Fruit fly (Drosophila melanogaster) whole organism, prepupa: Measurements from ENCODE around the gene MED10.
A peak's percentile ranks its signal among the peaks of the same experiment; 100 is the strongest.

Experiments used
- Blimp-1 ChIP-seq: fragments of 200-800 bp; sonication (Bioruptor generic); optimal IDR thresholded peaks from 3 replicates; lab custom pipeline; 2017; ENCODE audit warnings: missing biosample characterization, missing genetic modification characterization, mild to moderate bottlenecking, moderate library complexity, missing genetic modification reagents
- CG10631 ChIP-seq: fragments of 200-800 bp; sonication (Bioruptor generic); optimal IDR thresholded peaks from 2 replicates; lab custom pipeline; 2016; ENCODE audit warnings: missing biosample characterization, missing genetic modification characterization
- CG10669 ChIP-seq: fragments of 200-800 bp; sonication (Bioruptor generic); optimal IDR thresholded peaks from 3 replicates; lab custom pipeline; 2018; ENCODE audit warnings: missing biosample characterization, mild to moderate bottlenecking, missing genetic modification characterization, moderate library complexity
- CG11294 ChIP-seq: fragments of 200-800 bp; sonication (Bioruptor generic); IDR thresholded peaks from 2 replicates; pipeline ENCODE4 v1.3.6; 2022; ENCODE audit warnings: missing biosample characterization, missing genetic modification characterization
- CG11762 ChIP-seq: fragments of 200-800 bp; sonication (Bioruptor generic); optimal IDR thresholded peaks from 3 replicates; lab custom pipeline; 2016; ENCODE audit warnings: missing biosample characterization, missing genetic modification characterization; ENCODE audit not compliant: insufficient read depth
- CG11902 ChIP-seq: fragments of 200-800 bp; sonication (Bioruptor generic); optimal IDR thresholded peaks from 3 replicates; lab custom pipeline; 2016; ENCODE audit warnings: missing biosample characterization, missing genetic modification characterization
- CG15336 ChIP-seq: fragments of 200-800 bp; sonication (Bioruptor generic); IDR thresholded peaks from 2 replicates; pipeline ENCODE4 v1.3.6; 2022; ENCODE audit warnings: missing biosample characterization, missing genetic modification characterization
- CG1621 ChIP-seq: fragments of 200-800 bp; sonication (Bioruptor generic); optimal IDR thresholded peaks from 3 replicates; lab custom pipeline; 2018; ENCODE audit warnings: missing biosample characterization, mild to moderate bottlenecking, missing genetic modification characterization
- CG16779 ChIP-seq: fragments of 200-800 bp; sonication (Bioruptor generic); optimal IDR thresholded peaks from 3 replicates; lab custom pipeline; 2017; ENCODE audit warnings: missing biosample characterization, mild to moderate bottlenecking, missing genetic modification characterization
- CG3032 ChIP-seq: fragments of 200-800 bp; optimal IDR thresholded peaks from 2 replicates; lab custom pipeline; 2019; ENCODE audit warnings: missing biosample characterization, mild to moderate bottlenecking, missing genetic modification characterization, moderate library complexity
- CG32006 ChIP-seq: fragments of 200-800 bp; sonication (Bioruptor generic); optimal IDR thresholded peaks from 3 replicates; lab custom pipeline; 2017; ENCODE audit warnings: missing biosample characterization, mild to moderate bottlenecking, missing genetic modification characterization
- CG3919 ChIP-seq: fragments of 200-800 bp; sonication (Bioruptor generic); optimal IDR thresholded peaks from 3 replicates; lab custom pipeline; 2016; ENCODE audit warnings: missing biosample characterization, missing genetic modification characterization
- CG4318 ChIP-seq: fragments of 200-800 bp; sonication (Bioruptor generic); optimal IDR thresholded peaks from 3 replicates; lab custom pipeline; 2017; ENCODE audit warnings: missing biosample characterization, mild to moderate bottlenecking, missing genetic modification characterization
- CG6163 ChIP-seq: fragments of 200-800 bp; sonication (Bioruptor generic); IDR thresholded peaks from 3 replicates; pipeline ENCODE4 v1.3.6; 2022; ENCODE audit warnings: missing biosample characterization, missing genetic modification characterization
- CG6276 ChIP-seq: fragments of 200-800 bp; sonication (Bioruptor generic); optimal IDR thresholded peaks from 2 replicates; lab custom pipeline; 2017; ENCODE audit warnings: missing biosample characterization, mild to moderate bottlenecking, missing genetic modification characterization
- CG6792 ChIP-seq: fragments of 200-800 bp; sonication (Bioruptor generic); optimal IDR thresholded peaks from 3 replicates; lab custom pipeline; 2016; ENCODE audit warnings: missing biosample characterization, missing genetic modification characterization
- CG6808 ChIP-seq: fragments of 200-800 bp; sonication (Bioruptor generic); optimal IDR thresholded peaks from 3 replicates; lab custom pipeline; 2017; ENCODE audit warnings: missing biosample characterization, missing genetic modification characterization, mild to moderate bottlenecking, moderate library complexity, missing genetic modification reagents
- CG6854 ChIP-seq: fragments of 200-800 bp; sonication (Bioruptor generic); optimal IDR thresholded peaks from 2 replicates; lab custom pipeline; 2017; ENCODE audit warnings: missing biosample characterization, mild to moderate bottlenecking, missing genetic modification characterization
- CG8119 ChIP-seq: fragments of 200-800 bp; sonication (Bioruptor generic); IDR thresholded peaks from 3 replicates; pipeline ENCODE4 v1.3.6; 2022; ENCODE audit warnings: missing biosample characterization, missing genetic modification characterization
- CG9139 ChIP-seq: fragments of 200-800 bp; sonication (Bioruptor generic); optimal IDR thresholded peaks from 3 replicates; lab custom pipeline; 2017; ENCODE audit warnings: missing biosample characterization, mild to moderate bottlenecking, missing genetic modification characterization
- Eip78C ChIP-seq: fragments of 200-800 bp; sonication (Bioruptor generic); peaks from one replicate; lab custom pipeline; 2016; ENCODE audit warnings: missing biosample characterization, missing genetic modification characterization
- Ets21C ChIP-seq: fragments of 200-800 bp; sonication (Bioruptor generic); optimal IDR thresholded peaks from 3 replicates; lab custom pipeline; 2016; ENCODE audit warnings: missing biosample characterization, missing genetic modification characterization
- Ets96B ChIP-seq: fragments of 200-800 bp; optimal IDR thresholded peaks from 2 replicates; lab custom pipeline; 2019; ENCODE audit warnings: missing biosample characterization, mild to moderate bottlenecking, missing genetic modification characterization, moderate library complexity
- Gug ChIP-seq: fragments of 200-800 bp; sonication (Bioruptor generic); IDR thresholded peaks from 2 replicates; pipeline ENCODE4 v1.3.6; 2022; ENCODE audit warnings: missing biosample characterization, missing genetic modification characterization
- Hr38 ChIP-seq: sonication (Bioruptor generic); optimal IDR thresholded peaks from 2 replicates; lab custom pipeline; 2016; ENCODE audit warnings: missing biosample characterization, missing genetic modification characterization
- Hr39 ChIP-seq: fragments of 200-800 bp; sonication (Bioruptor generic); optimal IDR thresholded peaks from 2 replicates; lab custom pipeline; 2016; ENCODE audit warnings: missing biosample characterization, missing genetic modification characterization
- Hr4 ChIP-seq: fragments of 200-800 bp; sonication (Bioruptor generic); optimal IDR thresholded peaks from 3 replicates; lab custom pipeline; 2016; ENCODE audit warnings: missing biosample characterization, missing genetic modification characterization
- Lpt ChIP-seq: fragments of 200-800 bp; sonication (Bioruptor generic); optimal IDR thresholded peaks from 3 replicates; lab custom pipeline; 2016; ENCODE audit warnings: missing biosample characterization, missing genetic modification characterization
- Sox14 ChIP-seq: fragments of 200-800 bp; sonication (Bioruptor generic); optimal IDR thresholded peaks from 3 replicates; lab custom pipeline; 2016; ENCODE audit warnings: missing biosample characterization, missing genetic modification characterization
- Sox15 ChIP-seq: fragments of 200-800 bp; sonication (Bioruptor generic); optimal IDR thresholded peaks from 3 replicates; lab custom pipeline; 2016; ENCODE audit warnings: missing biosample characterization, missing genetic modification characterization
- achi ChIP-seq: fragments of 200-800 bp; sonication (Bioruptor generic); optimal IDR thresholded peaks from 3 replicates; lab custom pipeline; 2016; ENCODE audit warnings: missing biosample characterization, missing genetic modification characterization
- acj6 ChIP-seq: fragments of 200-800 bp; sonication (Bioruptor generic); optimal IDR thresholded peaks from 3 replicates; lab custom pipeline; 2016; ENCODE audit warnings: missing biosample characterization, missing genetic modification characterization
- cyc ChIP-seq: fragments of 200-800 bp; sonication (Bioruptor generic); optimal IDR thresholded peaks from 3 replicates; lab custom pipeline; 2016; ENCODE audit warnings: missing biosample characterization, missing genetic modification characterization
- dsx ChIP-seq: fragments of 200-800 bp; optimal IDR thresholded peaks from 3 replicates; lab custom pipeline; 2019; ENCODE audit warnings: missing biosample characterization, mild to moderate bottlenecking, missing genetic modification characterization, moderate library complexity; ENCODE audit not compliant: poor library complexity, severe bottlenecking
- eg ChIP-seq: fragments of 200-800 bp; sonication (Bioruptor generic); IDR thresholded peaks from 3 replicates; pipeline ENCODE4 v1.3.6; 2022; ENCODE audit warnings: missing biosample characterization, missing genetic modification characterization
- esn ChIP-seq: fragments of 200-800 bp; sonication (Bioruptor generic); optimal IDR thresholded peaks from 2 replicates; lab custom pipeline; 2016; ENCODE audit warnings: missing biosample characterization, mild to moderate bottlenecking, missing genetic modification characterization, moderate library complexity
- fd85E ChIP-seq: fragments of 200-800 bp; sonication (Bioruptor generic); optimal IDR thresholded peaks from 3 replicates; lab custom pipeline; 2016; ENCODE audit warnings: missing biosample characterization, missing genetic modification characterization
- fkh ChIP-seq: fragments of 200-800 bp; sonication (Bioruptor generic); optimal IDR thresholded peaks from 3 replicates; lab custom pipeline; 2017; ENCODE audit warnings: missing biosample characterization, mild to moderate bottlenecking, missing genetic modification characterization, moderate library complexity
- lz ChIP-seq: fragments of 200-800 bp; sonication (Bioruptor generic); optimal IDR thresholded peaks from 3 replicates; lab custom pipeline; 2016; ENCODE audit warnings: missing biosample characterization, missing genetic modification characterization
- salr ChIP-seq, 2 experiments: fragments of 200-800 bp; sonication (Bioruptor generic); optimal IDR thresholded peaks; 3 replicates each; lab custom pipeline; 2016 to 2018; ENCODE audit warnings: missing biosample characterization in 2 of 2, missing genetic modification characterization in 2 of 2, mild to moderate bottlenecking in 1 of 2
- spab ChIP-seq: fragments of 200-800 bp; sonication (Bioruptor generic); optimal IDR thresholded peaks from 2 replicates; lab custom pipeline; 2017; ENCODE audit warnings: missing biosample characterization, mild to moderate bottlenecking, missing genetic modification characterization, missing genetic modification reagents
- ss ChIP-seq, 2 experiments: fragments of 200-800 bp; sonication (Bioruptor generic); optimal IDR thresholded peaks; 2 replicates in 1 of 2; 3 replicates in 1 of 2; lab custom pipeline; 2017 to 2018; ENCODE audit warnings: mild to moderate bottlenecking in 2 of 2, missing biosample characterization in 2 of 2, missing genetic modification characterization in 2 of 2, moderate library complexity in 1 of 2
- svp ChIP-seq: fragments of 200-800 bp; sonication (Bioruptor generic); peaks from one replicate; lab custom pipeline; 2016; ENCODE audit warnings: missing biosample characterization, missing genetic modification characterization
- topi ChIP-seq: fragments of 200-800 bp; sonication (Bioruptor generic); optimal IDR thresholded peaks from 3 replicates; lab custom pipeline; 2016; ENCODE audit warnings: missing biosample characterization, missing genetic modification characterization
- vri ChIP-seq: fragments of 200-800 bp; sonication (Bioruptor generic); optimal IDR thresholded peaks from 3 replicates; lab custom pipeline; 2016; ENCODE audit warnings: missing biosample characterization, mild to moderate bottlenecking, missing genetic modification characterization

MED10 gene

dm6 chr3L:16214533-16215207 lies 17.2 kb upstream of the MED10 start:
- TF ChIP-seq Hr4 (GFP tag; lab: Kevin White, UChicago), result no peak
- TF ChIP-seq fd85E (GFP tag; lab: Kevin White, UChicago), result no peak
- no peak for TF ChIP-seq CG10631
- TF ChIP-seq acj6, result no peak
- TF ChIP-seq CG8119 (GFP tag; lab: Robert Waterston, UW), result no peak
- no peak for TF ChIP-seq CG4318
- TF ChIP-seq lz (GFP tag; lab: Kevin White, UChicago), result no peak
- peak; percentile 21 for TF ChIP-seq CG9139 (GFP tag; lab: Kevin White, UChicago)
- TF ChIP-seq CG10669 (GFP tag; lab: Kevin White, UChicago), result peak; percentile 30
- peak; percentile 58; the same call in 2 of the 3 replicates for TF ChIP-seq eg (GFP tag; lab: Robert Waterston, UW)
- TF ChIP-seq Ets21C (GFP tag; lab: Kevin White, UChicago), result no peak
- no peak for TF ChIP-seq CG6854 (GFP tag; lab: Kevin White, UChicago)
- TF ChIP-seq CG1621 (tag; lab: Kevin White, UChicago), result peak; percentile 30
- 0 out of 2 replicates have a peak, but pooled peaks have one; percentile 11 for TF ChIP-seq Gug (GFP tag; lab: Robert Waterston, UW)
- TF ChIP-seq CG6808 (GFP tag; lab: Kevin White, UChicago), result peak; percentile 35
- peak; percentile 22; the same call in 1 of the 2 replicates for TF ChIP-seq CG15336
- TF ChIP-seq CG32006 (GFP tag; lab: Kevin White, UChicago), result peak; percentile 15
- TF ChIP-seq Hr38, result no peak
- TF ChIP-seq CG11902 (GFP tag; lab: Kevin White, UChicago), result no peak
- TF ChIP-seq Ets96B (tag; lab: Kevin White, UChicago), result peak; percentile 39
- no peak for TF ChIP-seq fkh (GFP tag; lab: Kevin White, UChicago)
- peak; percentile 7 for TF ChIP-seq Lpt (GFP tag; lab: Kevin White, UChicago)
- TF ChIP-seq CG6276 (GFP tag; lab: Kevin White, UChicago), result peak; percentile 9
- no peak for TF ChIP-seq CG11762 (GFP tag; lab: Kevin White, UChicago)
- peak; percentile 57 for TF ChIP-seq svp (GFP tag; lab: Kevin White, UChicago)
- TF ChIP-seq Sox14 (GFP tag; lab: Kevin White, UChicago), result no peak
- TF ChIP-seq Blimp-1 (GFP tag; lab: Kevin White, UChicago), result no peak
- TF ChIP-seq topi, result no peak
- TF ChIP-seq CG6163 (GFP tag; lab: Robert Waterston, UW), result peak; percentile 66; the same call in 2 of the 3 replicates
- no peak for TF ChIP-seq Hr39 (GFP tag; lab: Kevin White, UChicago)
- peak; percentile 60 for TF ChIP-seq Eip78C (GFP tag; lab: Kevin White, UChicago)
- peak; percentile 49 to 72 for TF ChIP-seq ss (GFP tag; optimal IDR thresholded peaks at IDR 0.05; lab: Kevin White, UChicago)
- TF ChIP-seq achi, result no peak
- TF ChIP-seq dsx, result peak; percentile 97
- peak; percentile 21 for TF ChIP-seq CG3919
- TF ChIP-seq salr (GFP tag; optimal IDR thresholded peaks at IDR 0.05; lab: Kevin White, UChicago), result peak in 1 of 2 experiments; percentile 39

dm6 chr3L:16215411-16215810 lies 16.5 kb upstream of the MED10 start:
- TF ChIP-seq Sox15 (GFP tag; lab: Kevin White, UChicago) (no peak), CG1621 (tag; lab: Kevin White, UChicago) (no peak), Hr4 (GFP tag; lab: Kevin White, UChicago) (no peak), dsx (peak; percentile 98), Eip78C (GFP tag; lab: Kevin White, UChicago) (peak; percentile 45)

- TF ChIP-seq salr (GFP tag; optimal IDR thresholded peaks at IDR 0.05; lab: Kevin White, UChicago) (no peak), CG1621 (tag; lab: Kevin White, UChicago) (no peak), ss (GFP tag; optimal IDR thresholded peaks at IDR 0.05; lab: Kevin White, UChicago) (peak in 1 of 2 experiments; percentile 5), svp (GFP tag; lab: Kevin White, UChicago) (peak; percentile 42), spab (GFP tag; lab: Kevin White, UChicago) (no peak), lz (GFP tag; lab: Kevin White, UChicago) (no peak), CG4318 (no peak), CG6792 (GFP tag; lab: Kevin White, UChicago) (no peak), CG3032 (no peak), CG6163 (GFP tag; lab: Robert Waterston, UW) (no peak), esn (GFP tag; lab: Kevin White, UChicago) (no peak), dsx (peak; percentile 73), CG11762 (GFP tag; lab: Kevin White, UChicago) (no peak), CG11294 (GFP tag; lab: Robert Waterston, UW) (no peak), vri (GFP tag; lab: Kevin White, UChicago) (no peak), CG16779 (no peak), CG11902 (GFP tag; lab: Kevin White, UChicago) (no peak), cyc (GFP tag; lab: Kevin White, UChicago) (no peak), Hr4 (GFP tag; lab: Kevin White, UChicago) (no peak)
These were observed 16.1 kb upstream of the MED10 start for dm6 chr3L:16215816-16216215.
